Worm (Caenorhabditis elegans) whole organism, L4/young adult: ENCODE results near the gene ZK616.5.

Experiments used
- W03F9.2 ChIP-seq: fragments of 150-350 bp; optimal IDR thresholded peaks from 2 replicates; lab custom pipeline; 2014; ENCODE audit warnings: missing biosample characterization, missing genetic modification characterization
- him-1 ChIP-seq: sonication (generic microtip); optimal IDR thresholded peaks from 2 replicates; lab custom pipeline; 2016; ENCODE audit warnings: missing genotype, missing genetic modification reagents, missing genetic modification characterization, missing compliant biosample characterization

ce11 chrIV:5366567-5366966, 25.2 kb upstream of the ZK616.5 start, which contains the start of gene sand-1:
- no peak for TF ChIP-seq him-1 (tag; lab: Kevin White, UChicago)
- TF ChIP-seq W03F9.2 (tag; lab: Kevin White, UChicago), result no peak
